Worm (Caenorhabditis elegans) whole organism, L3 larva: ENCODE results near the gene F07C6.6.
A peak's percentile ranks its signal among the peaks of the same experiment; 100 is the strongest.

ENCODE experiments used
- ZK546.5 ChIP-seq: sonication (generic microtip); optimal IDR thresholded peaks from 2 replicates; lab custom pipeline; 2017; ENCODE audit warnings: missing biosample characterization, missing genetic modification characterization
- ama-1 ChIP-seq: fragments of 150-350 bp; optimal IDR thresholded peaks from 2 replicates; lab custom pipeline; 2018
- ceh-28 ChIP-seq: fragments of 150-350 bp; optimal IDR thresholded peaks from 2 replicates; lab custom pipeline; 2014; ENCODE audit warnings: missing biosample characterization, missing genetic modification reagents, missing genetic modification characterization
- ceh-82 ChIP-seq: fragments of 150-350 bp; optimal IDR thresholded peaks from 2 replicates; lab custom pipeline; 2014; ENCODE audit warnings: missing biosample characterization, missing genetic modification characterization
- ceh-9 ChIP-seq: sonication (generic microtip); optimal IDR thresholded peaks from 2 replicates; lab custom pipeline; 2018; ENCODE audit warnings: missing biosample characterization, missing genetic modification characterization
- egl-5 ChIP-seq: fragments of 150-350 bp; optimal IDR thresholded peaks from 2 replicates; lab custom pipeline; 2017; ENCODE audit warnings: missing biosample characterization, missing genetic modification reagents, missing genetic modification characterization, inconsistent platforms
- elt-2 ChIP-seq: sonication (generic microtip); optimal IDR thresholded peaks from 2 replicates; lab custom pipeline; 2016; ENCODE audit warnings: missing genetic modification reagents, mild to moderate bottlenecking, missing genetic modification characterization, missing compliant biosample characterization
- elt-3 ChIP-seq, 3 experiments: fragments of 150-350 bp in 1 of 3; sonication (generic microtip) in 2 of 3; optimal IDR thresholded peaks; 2 replicates in 2 of 3; 4 replicates in 1 of 3; lab custom pipeline; 2014 to 2017; ENCODE audit warnings: missing biosample characterization in 3 of 3, missing genetic modification characterization in 3 of 3
- eor-1 ChIP-seq, 2 experiments: fragments of 150-350 bp; optimal IDR thresholded peaks; 2 replicates each; lab custom pipeline; 2014 to 2018; ENCODE audit warnings: missing biosample characterization in 2 of 2, missing genetic modification characterization in 2 of 2
- hmg-11 ChIP-seq: sonication (generic microtip); optimal IDR thresholded peaks from 2 replicates; lab custom pipeline; 2016; ENCODE audit warnings: missing genetic modification characterization, missing compliant biosample characterization
- jun-1 ChIP-seq: fragments of 150-350 bp; optimal IDR thresholded peaks from 2 replicates; lab custom pipeline; 2014; ENCODE audit warnings: missing biosample characterization, missing genetic modification reagents, missing genetic modification characterization
- lin-15B ChIP-seq: fragments of 150-350 bp; optimal IDR thresholded peaks from 2 replicates; lab custom pipeline; 2014; ENCODE audit warnings: missing biosample characterization, missing genetic modification characterization
- lin-39 ChIP-seq: fragments of 150-350 bp; optimal IDR thresholded peaks from 2 replicates; lab custom pipeline; 2018; ENCODE audit warnings: missing biosample characterization, missing genetic modification reagents, missing genetic modification characterization
- lsy-12 ChIP-seq: sonication (generic microtip); optimal IDR thresholded peaks from 2 replicates; lab custom pipeline; 2016; ENCODE audit warnings: mild to moderate bottlenecking, missing genetic modification characterization, missing compliant biosample characterization
- nfya-1 ChIP-seq: sonication (generic microtip); optimal IDR thresholded peaks from 2 replicates; lab custom pipeline; 2017; ENCODE audit warnings: missing genetic modification characterization, mild to moderate bottlenecking, missing compliant biosample characterization, antibody characterized with exemption, moderate library complexity; ENCODE audit not compliant: insufficient read depth
- nhr-11 ChIP-seq: fragments of 150-350 bp; optimal IDR thresholded peaks from 2 replicates; lab custom pipeline; 2014; ENCODE audit warnings: missing biosample characterization, missing genetic modification characterization
- nhr-23 ChIP-seq: fragments of 150-350 bp; optimal IDR thresholded peaks from 2 replicates; lab custom pipeline; 2014; ENCODE audit warnings: missing biosample characterization, missing genetic modification reagents, missing genetic modification characterization
- nhr-25 ChIP-seq: sonication (generic microtip); optimal IDR thresholded peaks from 2 replicates; lab custom pipeline; 2017; ENCODE audit warnings: missing biosample characterization, missing genetic modification characterization
- nhr-28 ChIP-seq: fragments of 150-350 bp; optimal IDR thresholded peaks from 2 replicates; lab custom pipeline; 2014; ENCODE audit warnings: missing biosample characterization, missing genetic modification characterization
- nhr-43 ChIP-seq: sonication (generic microtip); optimal IDR thresholded peaks from 2 replicates; lab custom pipeline; 2016; ENCODE audit warnings: mild to moderate bottlenecking, missing genetic modification characterization, missing compliant biosample characterization; ENCODE audit not compliant: poor library complexity, severe bottlenecking
- nhr-67 ChIP-seq: fragments of 150-350 bp; optimal IDR thresholded peaks from 2 replicates; lab custom pipeline; 2014; ENCODE audit warnings: missing biosample characterization, missing genetic modification characterization
- nhr-76 ChIP-seq: fragments of 150-350 bp; sonication (generic microtip); optimal IDR thresholded peaks from 5 replicates; lab custom pipeline; 2014; ENCODE audit warnings: missing biosample characterization, missing genetic modification characterization
- nhr-77 ChIP-seq: fragments of 150-350 bp; optimal IDR thresholded peaks from 2 replicates; lab custom pipeline; 2014; ENCODE audit warnings: missing biosample characterization, missing genetic modification characterization
- pha-4 ChIP-seq: fragments of 150-350 bp; optimal IDR thresholded peaks from 2 replicates; lab custom pipeline; 2014; ENCODE audit warnings: missing biosample characterization, missing genetic modification reagents, missing genetic modification characterization
- pqm-1 ChIP-seq: fragments of 150-350 bp; optimal IDR thresholded peaks from 2 replicates; lab custom pipeline; 2017; ENCODE audit warnings: missing biosample characterization, missing genetic modification characterization, inconsistent platforms
- sea-2 ChIP-seq: fragments of 150-350 bp; sonication (generic microtip); optimal IDR thresholded peaks from 4 replicates; lab custom pipeline; 2014; ENCODE audit warnings: missing biosample characterization, missing genetic modification reagents, missing genetic modification characterization
- skn-1 ChIP-seq: fragments of 150-350 bp; optimal IDR thresholded peaks from 2 replicates; lab custom pipeline; 2014; ENCODE audit warnings: missing biosample characterization, missing genetic modification characterization
- snpc-4 ChIP-seq: fragments of 150-350 bp; optimal IDR thresholded peaks from 2 replicates; lab custom pipeline; 2014; ENCODE audit warnings: missing biosample characterization, missing genetic modification characterization
- tbx-2 ChIP-seq: sonication (generic microtip); optimal IDR thresholded peaks from 2 replicates; lab custom pipeline; 2016; ENCODE audit warnings: mild to moderate bottlenecking, missing genetic modification characterization, missing compliant biosample characterization
- unc-39 ChIP-seq: sonication (generic microtip); optimal IDR thresholded peaks from 4 replicates; lab custom pipeline; 2017; ENCODE audit warnings: missing biosample characterization, missing genetic modification characterization
- unc-62 ChIP-seq: fragments of 150-350 bp; sonication (generic microtip); optimal IDR thresholded peaks from 4 replicates; lab custom pipeline; 2014; ENCODE audit warnings: missing biosample characterization, missing genetic modification reagents, missing genetic modification characterization
- zag-1 ChIP-seq: fragments of 150-350 bp; optimal IDR thresholded peaks from 2 replicates; lab custom pipeline; 2014; ENCODE audit warnings: missing biosample characterization, missing genetic modification characterization
- ztf-11 ChIP-seq: fragments of 150-350 bp; optimal IDR thresholded peaks from 2 replicates; lab custom pipeline; 2014; ENCODE audit warnings: missing biosample characterization, missing genetic modification characterization
- ztf-4 ChIP-seq: fragments of 150-350 bp; optimal IDR thresholded peaks from 2 replicates; lab custom pipeline; 2014; ENCODE audit warnings: missing biosample characterization, missing genetic modification characterization

The F07C6.6 gene

ce11 chrIV:12817539-12817938 lies 24.9 kb downstream of the F07C6.6 start:
- TF ChIP-seq zag-1 (tag; lab: Kevin White, UChicago) (no peak), lin-39 (tag; lab: Kevin White, UChicago) (peak; percentile 19), nhr-77 (tag; lab: Kevin White, UChicago) (no peak), ztf-4 (tag; lab: Kevin White, UChicago) (no peak), nhr-28 (tag; lab: Kevin White, UChicago) (no peak), egl-5 (tag; lab: Kevin White, UChicago) (peak; percentile 71), sea-2 (GFP tag; lab: Kevin White, UChicago) (no peak), pqm-1 (tag; lab: Kevin White, UChicago) (no peak), nhr-23 (tag; lab: Kevin White, UChicago) (no peak), unc-39 (tag; lab: Kevin White, UChicago) (no peak), ceh-28 (no peak), nhr-11 (tag; lab: Kevin White, UChicago) (no peak), nhr-25 (tag; lab: Kevin White, UChicago) (no peak), ceh-82 (no peak)

- TF ChIP-seq nfya-1 (no peak), eor-1 (tag; optimal IDR thresholded peaks at IDR 0.05; lab: Kevin White, UChicago) (no peak), snpc-4 (tag; lab: Kevin White, UChicago) (no peak), skn-1 (tag; lab: Kevin White, UChicago) (no peak), nhr-43 (tag; lab: Kevin White, UChicago) (no peak), nhr-28 (tag; lab: Kevin White, UChicago) (no peak), ztf-4 (tag; lab: Kevin White, UChicago) (no peak), nhr-77 (tag; lab: Kevin White, UChicago) (no peak), nhr-76 (no peak)
Measured at ce11 chrIV:12825304-12825703, 32.7 kb downstream of the F07C6.6 start, which contains the start of gene M02B1.4. Gene M02B1.4 (minus strand): TSS chrIV:12825312.

- TF ChIP-seq ceh-9 (no peak), unc-39 (tag; lab: Kevin White, UChicago) (no peak), jun-1 (tag; lab: Kevin White, UChicago) (no peak), hmg-11 (tag; lab: Kevin White, UChicago) (peak; percentile 26), lsy-12 (tag; lab: Kevin White, UChicago) (no peak), elt-3 (tag; optimal IDR thresholded peaks at IDR 0.05; lab: Kevin White, UChicago) (no peak), tbx-2 (tag; lab: Kevin White, UChicago) (no peak)
Measured at ce11 chrIV:12830829-12831392, 38.3 kb downstream of the F07C6.6 start.

- TF ChIP-seq pqm-1 (tag; lab: Kevin White, UChicago) (no peak), sea-2 (GFP tag; lab: Kevin White, UChicago) (no peak), elt-3 (tag; optimal IDR thresholded peaks at IDR 0.05; lab: Kevin White, UChicago) (no peak), lin-39 (tag; lab: Kevin White, UChicago) (peak; percentile 32), ztf-11 (tag; lab: Kevin White, UChicago) (no peak), lin-15B (no peak), nhr-25 (tag; lab: Kevin White, UChicago) (no peak), pha-4 (peak; percentile 9), nhr-28 (tag; lab: Kevin White, UChicago) (no peak), nfya-1 (no peak), hmg-11 (tag; lab: Kevin White, UChicago) (peak; percentile 0)
Measured at ce11 chrIV:12831609-12832500, 39.3 kb downstream of the F07C6.6 start.

- peak; percentile 47 for TF ChIP-seq pqm-1 (tag; lab: Kevin White, UChicago)
- peak; percentile 25 for TF ChIP-seq jun-1 (tag; lab: Kevin White, UChicago)
- no peak for TF ChIP-seq snpc-4 (tag; lab: Kevin White, UChicago)
- no peak for TF ChIP-seq ZK546.5
- no peak for TF ChIP-seq ama-1
- peak; percentile 30 for TF ChIP-seq hmg-11 (tag; lab: Kevin White, UChicago)
- peak; percentile 80 for TF ChIP-seq elt-2 (tag; lab: Kevin White, UChicago)
- TF ChIP-seq nhr-67 (tag; lab: Kevin White, UChicago), result no peak
- TF ChIP-seq ceh-82, result no peak
- no peak for TF ChIP-seq unc-62 (GFP tag; lab: Kevin White, UChicago)
Measured at ce11 chrIV:12833698-12834416, 41.3 kb downstream of the F07C6.6 start.
